Worm (Caenorhabditis elegans) whole organism, L1 larva: Measurements from ENCODE around the gene str-211.
"Not testable (repeated sequence)": the region's sequence is repeated elsewhere in the genome, so short reads cannot be mapped to it uniquely, and the experiment has no call there.

Source experiments
- C04F5.9 ChIP-seq: sonication (generic microtip); optimal IDR thresholded peaks from 2 replicates; lab custom pipeline; 2016; ENCODE audit warnings: missing genetic modification characterization, missing compliant biosample characterization
- F16B12.6 ChIP-seq: fragments of 150-350 bp; optimal IDR thresholded peaks from 2 replicates; lab custom pipeline; 2014; ENCODE audit warnings: missing biosample characterization, missing genetic modification characterization
- ama-1 ChIP-seq: fragments of 150-350 bp; optimal IDR thresholded peaks from 2 replicates; lab custom pipeline; 2014
- blmp-1 ChIP-seq: fragments of 150-350 bp; optimal IDR thresholded peaks from 2 replicates; lab custom pipeline; 2014; ENCODE audit warnings: missing biosample characterization, missing genetic modification characterization
- ceh-63 ChIP-seq: fragments of 200-800 bp; sonication (Bioruptor generic); optimal IDR thresholded peaks from 2 replicates; lab custom pipeline; 2018; ENCODE audit warnings: mild to moderate bottlenecking, missing genetic modification characterization, missing compliant biosample characterization
- ceh-8 ChIP-seq: fragments of 200-800 bp; sonication (Bioruptor generic); optimal IDR thresholded peaks from 2 replicates; lab custom pipeline; 2018; ENCODE audit warnings: mild to moderate bottlenecking, missing genetic modification characterization, moderate library complexity, missing compliant biosample characterization
- ceh-82 ChIP-seq, 3 experiments: fragments of 150-350 bp in 1 of 3; sonication (generic microtip) in 2 of 3; optimal IDR thresholded peaks; 2 replicates each; lab custom pipeline; 2014 to 2017; ENCODE audit warnings: missing biosample characterization in 3 of 3, missing genetic modification characterization in 3 of 3
- ceh-88 ChIP-seq: fragments of 200-800 bp; sonication (Bioruptor generic); IDR thresholded peaks from 2 replicates; pipeline ENCODE4 v1.3.6; 2022; ENCODE audit warnings: missing genetic modification characterization, missing compliant biosample characterization
- ces-1 ChIP-seq: fragments of 150-350 bp; optimal IDR thresholded peaks from 2 replicates; lab custom pipeline; 2014; ENCODE audit warnings: missing biosample characterization, missing genetic modification reagents, missing genetic modification characterization
- dpl-1 ChIP-seq, 3 experiments: fragments of 150-350 bp in 2 of 3; sonication (generic microtip) in 1 of 3; optimal IDR thresholded peaks; 2 replicates each; lab custom pipeline; 2014 to 2017; ENCODE audit warnings: missing biosample characterization in 3 of 3, missing genetic modification characterization in 3 of 3, missing genetic modification reagents in 3 of 3
- efl-1 ChIP-seq, 4 experiments: fragments of 150-350 bp; optimal IDR thresholded peaks in 3 of 4; peaks in 1 of 4; 1 replicate in 1 of 4; 2 replicates in 3 of 4; lab custom pipeline; 2014; ENCODE audit warnings: missing biosample characterization in 2 of 4, missing genetic modification characterization in 2 of 4, missing genetic modification reagents in 2 of 4
- efl-3 ChIP-seq: fragments of 200-800 bp; sonication (Bioruptor generic); optimal IDR thresholded peaks from 2 replicates; lab custom pipeline; 2018; ENCODE audit warnings: mild to moderate bottlenecking, missing genetic modification characterization, missing compliant biosample characterization
- elt-3 ChIP-seq, 6 experiments: fragments of 150-350 bp in 1 of 6; sonication (generic microtip); optimal IDR thresholded peaks; 2 replicates each; lab custom pipeline; 2017 to 2018; ENCODE audit warnings: missing biosample characterization in 6 of 6, missing genetic modification characterization in 6 of 6, inconsistent platforms in 1 of 6
- fkh-4 ChIP-seq: sonication (generic microtip); optimal IDR thresholded peaks from 2 replicates; lab custom pipeline; 2016; ENCODE audit warnings: missing compliant biosample characterization, missing genetic modification characterization, borderline replicate concordance
- grh-1 ChIP-seq: fragments of 200-800 bp; sonication (Bioruptor generic); IDR thresholded peaks from 2 replicates; pipeline ENCODE4 v1.3.6; 2022; ENCODE audit warnings: missing genetic modification reagents, missing genetic modification characterization, missing compliant biosample characterization
- hlh-4 ChIP-seq: sonication (generic microtip); optimal IDR thresholded peaks from 2 replicates; lab custom pipeline; 2016; ENCODE audit warnings: mild to moderate bottlenecking, missing genetic modification characterization, missing compliant biosample characterization
- hpl-2 ChIP-seq: fragments of 150-350 bp; optimal IDR thresholded peaks from 2 replicates; lab custom pipeline; 2014; ENCODE audit warnings: missing biosample characterization, missing genetic modification reagents, missing genetic modification characterization
- isw-1 ChIP-seq: fragments of 200-800 bp; sonication (Bioruptor generic); IDR thresholded peaks from 2 replicates; pipeline ENCODE4 v1.3.6; 2022; ENCODE audit warnings: missing genetic modification characterization, missing compliant biosample characterization
- jun-1 ChIP-seq: fragments of 150-350 bp; optimal IDR thresholded peaks from 2 replicates; lab custom pipeline; 2014; ENCODE audit warnings: missing biosample characterization, missing genetic modification reagents, missing genetic modification characterization
- lin-13 ChIP-seq: fragments of 150-350 bp; optimal IDR thresholded peaks from 2 replicates; lab custom pipeline; 2014; ENCODE audit warnings: missing biosample characterization, missing genetic modification reagents, missing genetic modification characterization
- lin-14 ChIP-seq: fragments of 200-800 bp; sonication (Bioruptor generic); optimal IDR thresholded peaks from 2 replicates; lab custom pipeline; 2018; ENCODE audit warnings: mild to moderate bottlenecking, missing genetic modification characterization, moderate library complexity, missing compliant biosample characterization
- lin-35 ChIP-seq, 2 experiments: fragments of 150-350 bp; optimal IDR thresholded peaks; 2 replicates each; lab custom pipeline; 2014; ENCODE audit warnings: missing biosample characterization in 2 of 2, missing genetic modification characterization in 2 of 2, missing genetic modification reagents in 2 of 2
- lin-39 ChIP-seq: fragments of 150-350 bp; optimal IDR thresholded peaks from 2 replicates; lab custom pipeline; 2014; ENCODE audit warnings: missing biosample characterization, missing genetic modification reagents, missing genetic modification characterization
- mdl-1 ChIP-seq, 2 experiments: fragments of 150-350 bp; optimal IDR thresholded peaks; 2 replicates each; lab custom pipeline; 2014 to 2017; ENCODE audit warnings: missing biosample characterization in 2 of 2, missing genetic modification characterization in 2 of 2, inconsistent platforms in 1 of 2
- nhr-19 ChIP-seq: fragments of 200-800 bp; sonication (Bioruptor generic); conservative IDR thresholded peaks from 2 replicates; pipeline ENCODE4 v1.3.6; 2022; ENCODE audit warnings: missing genetic modification characterization, missing compliant biosample characterization
- nhr-20 ChIP-seq: sonication (generic microtip); optimal IDR thresholded peaks from 2 replicates; lab custom pipeline; 2016; ENCODE audit warnings: mild to moderate bottlenecking, missing genetic modification characterization, missing compliant biosample characterization
- nhr-71 ChIP-seq: sonication (generic microtip); optimal IDR thresholded peaks from 2 replicates; lab custom pipeline; 2016; ENCODE audit warnings: mild to moderate bottlenecking, missing genetic modification characterization, moderate library complexity, missing compliant biosample characterization
- nhr-76 ChIP-seq: sonication (generic microtip); optimal IDR thresholded peaks from 2 replicates; lab custom pipeline; 2017; ENCODE audit warnings: missing biosample characterization, missing genetic modification characterization
- nhr-77 ChIP-seq: fragments of 150-350 bp; optimal IDR thresholded peaks from 2 replicates; lab custom pipeline; 2014; ENCODE audit warnings: missing biosample characterization, missing genetic modification characterization
- nhr-85 ChIP-seq: sonication (generic microtip); peaks from one replicate; lab custom pipeline; 2016; ENCODE audit warnings: missing genetic modification characterization, inconsistent platforms, missing compliant biosample characterization
- nhr-90 ChIP-seq: sonication (generic microtip); optimal IDR thresholded peaks from 2 replicates; lab custom pipeline; 2016; ENCODE audit warnings: mild to moderate bottlenecking, missing genetic modification characterization, missing compliant biosample characterization; ENCODE audit not compliant: poor library complexity
- skn-1 ChIP-seq: fragments of 150-350 bp; optimal IDR thresholded peaks from 2 replicates; lab custom pipeline; 2014; ENCODE audit warnings: missing biosample characterization, missing genetic modification characterization
- snpc-4 ChIP-seq: fragments of 150-350 bp; optimal IDR thresholded peaks from 2 replicates; lab custom pipeline; 2014; ENCODE audit warnings: missing biosample characterization, missing genetic modification characterization
- snu-23 ChIP-seq: sonication (generic microtip); optimal IDR thresholded peaks from 2 replicates; lab custom pipeline; 2016; ENCODE audit warnings: missing genetic modification characterization, missing compliant biosample characterization
- sox-4 ChIP-seq: sonication (generic microtip); optimal IDR thresholded peaks from 2 replicates; lab custom pipeline; 2016; ENCODE audit warnings: missing genetic modification characterization, missing compliant biosample characterization
- swsn-7 ChIP-seq: sonication (generic microtip); optimal IDR thresholded peaks from 2 replicates; lab custom pipeline; 2016; ENCODE audit warnings: missing genetic modification characterization, missing compliant biosample characterization
- tbx-2 ChIP-seq: sonication (generic microtip); optimal IDR thresholded peaks from 2 replicates; lab custom pipeline; 2016; ENCODE audit warnings: missing genetic modification characterization, missing compliant biosample characterization
- unc-86 ChIP-seq: sonication (generic microtip); optimal IDR thresholded peaks from 2 replicates; lab custom pipeline; 2016; ENCODE audit warnings: missing genetic modification characterization, missing compliant biosample characterization
- unc-98 ChIP-seq: fragments of 200-800 bp; sonication (Bioruptor generic); IDR thresholded peaks from 2 replicates; pipeline ENCODE4 v1.3.6; 2022; ENCODE audit warnings: missing genetic modification characterization, missing compliant biosample characterization
- xbp-1 ChIP-seq: sonication (generic microtip); optimal IDR thresholded peaks from 2 replicates; lab custom pipeline; 2016; ENCODE audit warnings: missing genetic modification characterization, missing compliant biosample characterization
- zag-1 ChIP-seq: fragments of 150-350 bp; optimal IDR thresholded peaks from 2 replicates; lab custom pipeline; 2014; ENCODE audit warnings: missing biosample characterization, missing genetic modification characterization
- zip-4 ChIP-seq: fragments of 200-800 bp; sonication (Bioruptor generic); optimal IDR thresholded peaks from 2 replicates; lab custom pipeline; 2018; ENCODE audit warnings: mild to moderate bottlenecking, missing genetic modification characterization, moderate library complexity, missing compliant biosample characterization
- ztf-4 ChIP-seq: fragments of 150-350 bp; optimal IDR thresholded peaks from 2 replicates; lab custom pipeline; 2014; ENCODE audit warnings: missing biosample characterization, missing genetic modification characterization

Gene str-211

DNA sequence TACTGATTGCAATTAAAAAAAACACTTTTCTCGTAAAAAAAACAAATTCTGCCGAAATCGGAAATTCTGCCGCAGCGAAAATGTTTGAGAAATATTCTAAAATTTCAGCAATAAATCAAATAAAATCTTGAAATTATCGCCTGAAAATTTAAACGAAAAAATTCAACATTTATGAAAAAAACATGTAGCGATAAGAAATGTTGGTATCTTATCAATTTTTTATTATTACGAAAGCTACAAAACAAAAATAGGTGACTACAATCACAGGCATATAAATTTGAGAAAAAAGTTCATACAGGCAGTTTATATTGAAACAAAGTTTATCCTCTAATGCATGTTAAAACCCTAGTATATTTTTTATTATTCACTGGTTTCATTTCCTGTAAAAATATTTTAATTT lies 38.2 kb downstream of the str-211 start, which contains the start of gene ugt-14:
TSS of gene ugt-14 (plus strand) at position 301 of the 400 bp plus-strand sequence.
- TF ChIP-seq nhr-77 (tag; lab: Kevin White, UChicago) (no peak), ama-1 (lab: Kevin White, UChicago) (no peak), C04F5.9 (no peak), mdl-1 (tag; optimal IDR thresholded peaks at IDR 0.05; lab: Kevin White, UChicago) (no peak), swsn-7 (no peak)

ce11 chrV:4903696-4904095 lies 40.4 kb downstream of the str-211 start, which contains the start of gene ugt-8:
TSS of gene ugt-8 (plus strand) at chrV:4903930.
- TF ChIP-seq efl-1 (optimal IDR thresholded peaks at IDR 0.05; lab: Kevin White, UChicago) (no peak), efl-1 (GFP tag; optimal IDR thresholded peaks at IDR 0.05 in 1 of 2; lab: Kevin White, UChicago) (peak in 1 of 2 experiments; percentile 53), ceh-8 (GFP tag; lab: Kevin White, UChicago) (no peak), ceh-63 (GFP tag; lab: Kevin White, UChicago) (no peak), blmp-1 (tag; lab: Kevin White, UChicago) (no peak), nhr-20 (tag; lab: Kevin White, UChicago) (peak; percentile 41), zag-1 (tag; lab: Kevin White, UChicago) (no peak), snu-23 (GFP tag; lab: Kevin White, UChicago) (peak; percentile 12)

DNA sequence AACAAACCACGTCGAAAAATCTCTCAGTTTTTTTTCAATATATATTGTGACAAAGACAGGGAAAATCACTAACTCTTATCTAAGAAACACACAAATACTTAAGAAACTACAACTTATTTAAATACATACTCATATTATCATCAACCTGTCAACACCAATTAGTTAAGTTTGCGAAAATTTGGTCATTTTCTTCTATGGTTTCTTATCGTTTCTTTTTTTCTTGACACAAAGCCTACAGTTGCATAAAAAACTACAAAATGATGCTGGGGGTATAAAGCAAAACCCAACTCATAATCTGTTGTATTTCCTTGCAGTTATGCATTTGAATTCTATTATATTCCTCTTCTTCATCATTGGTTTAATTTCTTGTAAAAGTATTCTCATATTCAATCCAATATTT lies 43.0 kb downstream of the str-211 start, which contains the start of gene ugt-67:
TSS of gene ugt-67 (plus strand) at position 301 of the 400 bp plus-strand sequence.
- TF ChIP-seq sox-4: no peak
- TF ChIP-seq mdl-1 (tag; optimal IDR thresholded peaks at IDR 0.05; lab: Kevin White, UChicago): no peak
- no peak for TF ChIP-seq ces-1 (GFP tag; lab: Kevin White, UChicago)
- TF ChIP-seq hlh-4: no peak
- TF ChIP-seq lin-39 (tag; lab: Kevin White, UChicago): no peak
- no peak for TF ChIP-seq nhr-76 (tag; lab: Kevin White, UChicago)
- no peak for TF ChIP-seq nhr-19 (GFP tag; lab: Robert Waterston, UW)
- TF ChIP-seq F16B12.6 (tag; lab: Kevin White, UChicago): no peak
- no peak for TF ChIP-seq efl-3
- TF ChIP-seq unc-86 (tag; lab: Kevin White, UChicago): no peak
- TF ChIP-seq skn-1: no peak
- TF ChIP-seq nhr-77 (tag; lab: Kevin White, UChicago): no peak
- no peak for TF ChIP-seq nhr-20 (tag; lab: Kevin White, UChicago)

DNA sequence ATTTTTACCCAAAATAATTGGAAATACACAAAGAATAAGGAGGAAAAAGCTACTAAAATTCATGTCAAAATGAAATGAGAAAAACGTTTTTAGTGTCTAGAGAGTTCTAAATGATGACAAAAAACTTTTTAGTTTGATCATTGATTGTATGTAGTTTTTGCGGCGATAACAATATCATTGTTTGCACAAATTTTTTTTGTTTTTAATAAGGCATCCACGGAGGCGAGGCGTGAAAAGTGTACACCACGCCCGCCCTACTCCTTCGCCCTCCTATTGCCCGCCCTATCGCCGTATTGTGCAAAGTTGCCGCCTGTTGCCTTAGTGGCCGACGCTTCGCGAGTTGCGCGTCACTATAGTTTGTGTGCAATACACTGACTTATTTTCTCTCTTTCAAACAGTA lies 44.1 kb downstream of the str-211 start, which contains the start of gene ugt-10:
TSS of gene ugt-10 (minus strand) at position 101 of the 400 bp plus-strand sequence.
- not testable (repeated sequence) for TF ChIP-seq jun-1 (tag; lab: Kevin White, UChicago); unc-98 (GFP tag; lab: Robert Waterston, UW); xbp-1 (tag; lab: Kevin White, UChicago)

ce11 chrV:4895744-4896143 lies 48.4 kb downstream of the str-211 start, which contains the start of gene ugt-9:
TSS of gene ugt-9 (plus strand) at chrV:4896048.
- TF ChIP-seq nhr-19 (GFP tag; lab: Robert Waterston, UW): peak; percentile 36
- no peak for TF ChIP-seq ceh-82 (tag; optimal IDR thresholded peaks at IDR 0.05; lab: Kevin White, UChicago)
- no peak for TF ChIP-seq xbp-1 (tag; lab: Kevin White, UChicago)
- TF ChIP-seq dpl-1 (GFP tag; optimal IDR thresholded peaks at IDR 0.05; lab: Kevin White, UChicago): no peak
- no peak for TF ChIP-seq ztf-4 (tag; lab: Kevin White, UChicago)
- TF ChIP-seq elt-3 (tag; optimal IDR thresholded peaks at IDR 0.05; lab: Kevin White, UChicago): peak in 3 of 6 experiments; percentile 58 to 84 (median 61)
- no peak for TF ChIP-seq sox-4
- TF ChIP-seq efl-1 (optimal IDR thresholded peaks at IDR 0.05; lab: Kevin White, UChicago): no peak
- TF ChIP-seq efl-1 (GFP tag; optimal IDR thresholded peaks at IDR 0.05 in 1 of 2; lab: Kevin White, UChicago): peak in 1 of 2 experiments; percentile 32
- no peak for TF ChIP-seq ceh-88 (GFP tag; lab: Robert Waterston, UW)
- no peak for TF ChIP-seq fkh-4 (tag; lab: Kevin White, UChicago)
- TF ChIP-seq jun-1 (tag; lab: Kevin White, UChicago): no peak
- peak in 1 of 2 experiments; percentile 7 for TF ChIP-seq lin-35 (GFP tag; optimal IDR thresholded peaks at IDR 0.05; lab: Kevin White, UChicago)
- peak; percentile 34 for TF ChIP-seq snu-23 (GFP tag; lab: Kevin White, UChicago)
- TF ChIP-seq nhr-90 (tag; lab: Kevin White, UChicago): peak; percentile 39
- TF ChIP-seq hpl-2 (GFP tag; lab: Kevin White, UChicago): no peak
- TF ChIP-seq nhr-76 (tag; lab: Kevin White, UChicago): peak; percentile 77
- TF ChIP-seq grh-1: no peak
- TF ChIP-seq nhr-20 (tag; lab: Kevin White, UChicago): peak; percentile 72
- peak; percentile 57 for TF ChIP-seq nhr-71 (tag; lab: Kevin White, UChicago)
- peak; percentile 32 for TF ChIP-seq lin-14 (GFP tag; lab: Kevin White, UChicago)
- TF ChIP-seq zip-4 (GFP tag; lab: Kevin White, UChicago): no peak
- no peak for TF ChIP-seq isw-1 (GFP tag; lab: Robert Waterston, UW)
- TF ChIP-seq lin-13 (GFP tag; lab: Kevin White, UChicago): no peak
- no peak for TF ChIP-seq snpc-4
- TF ChIP-seq nhr-77 (tag; lab: Kevin White, UChicago): peak; percentile 22
- peak; percentile 84 for TF ChIP-seq nhr-85
- TF ChIP-seq tbx-2 (tag; lab: Kevin White, UChicago): peak; percentile 41
